Worm (Caenorhabditis elegans): Measurements from ENCODE around the gene Y54G2A.73.

- TF ChIP-seq elt-3 (tag; optimal IDR thresholded peaks at IDR 0.05) (no peak), egl-27 (tag; optimal IDR thresholded peaks at IDR 0.05) (no peak), nhr-77 (tag; optimal IDR thresholded peaks at IDR 0.05) (no peak), nhr-12 (tag; optimal IDR thresholded peaks at IDR 0.05) (no peak), jun-1 (tag; optimal IDR thresholded peaks at IDR 0.05) (no peak), ZK546.5 (tag; optimal IDR thresholded peaks at IDR 0.05) (no peak), nfya-1 (tag; optimal IDR thresholded peaks at IDR 0.05; ENCODE audit: insufficient read depth) (no peak), daf-12 (tag; optimal IDR thresholded peaks at IDR 0.05) (no peak), nhr-237 (tag; optimal IDR thresholded peaks at IDR 0.05) (no peak), nhr-76 (tag; optimal IDR thresholded peaks at IDR 0.05) (no peak), fkh-10 (GFP tag; optimal IDR thresholded peaks at IDR 0.05) (no peak), tbx-2 (tag; optimal IDR thresholded peaks at IDR 0.05) (no peak), snpc-4 (tag; optimal IDR thresholded peaks at IDR 0.05) (no peak), lin-39 (tag; optimal IDR thresholded peaks at IDR 0.05) (no peak)
Measured at ce11 chrIV:2971060-2971459, 37.6 kb downstream of the Y54G2A.73 start.
